Fruit fly (Drosophila melanogaster) whole organism, embryonic: Measurements from ENCODE around the gene DNaseII.

Source experiments
- Ada2b ChIP-seq: fragments of 200-800 bp; sonication (Bioruptor generic); IDR thresholded peaks from 2 replicates; pipeline ENCODE4 v1.3.6; 2022; ENCODE audit warnings: missing biosample characterization, missing genetic modification characterization
- Aef1 ChIP-seq: fragments of 200-800 bp; sonication (Bioruptor generic); IDR thresholded peaks from 3 replicates; pipeline ENCODE4 v1.3.6; 2022; ENCODE audit warnings: missing biosample characterization, missing genetic modification characterization
- B-H2 ChIP-seq: fragments of 200-800 bp; sonication (Bioruptor generic); optimal IDR thresholded peaks from 2 replicates; lab custom pipeline; 2018; ENCODE audit warnings: missing biosample characterization, mild to moderate bottlenecking, missing genetic modification characterization
- Bgb ChIP-seq: fragments of 200-800 bp; sonication (Bioruptor generic); IDR thresholded peaks from 2 replicates; pipeline ENCODE4 v1.3.6; 2022; ENCODE audit warnings: missing biosample characterization, missing genetic modification characterization; ENCODE audit not compliant: partially characterized antibody
- CG10147 ChIP-seq: fragments of 200-800 bp; sonication (Bioruptor generic); optimal IDR thresholded peaks from 2 replicates; lab custom pipeline; 2019; ENCODE audit warnings: missing biosample characterization, mild to moderate bottlenecking, missing genetic modification characterization, moderate library complexity
- CG15011 ChIP-seq: fragments of 200-800 bp; sonication (Bioruptor generic); optimal IDR thresholded peaks from 3 replicates; lab custom pipeline; 2018; ENCODE audit warnings: missing biosample characterization, mild to moderate bottlenecking, missing genetic modification characterization
- CG15269 ChIP-seq: fragments of 200-800 bp; sonication (Bioruptor generic); optimal IDR thresholded peaks from 2 replicates; lab custom pipeline; 2018; ENCODE audit warnings: missing biosample characterization, mild to moderate bottlenecking, missing genetic modification characterization, moderate library complexity
- CG15479 ChIP-seq: fragments of 200-800 bp; sonication (Bioruptor generic); optimal IDR thresholded peaks from 3 replicates; lab custom pipeline; 2019; ENCODE audit warnings: missing biosample characterization, mild to moderate bottlenecking, missing genetic modification characterization, moderate library complexity
- CG2202 ChIP-seq: fragments of 200-800 bp; sonication (Bioruptor generic); optimal IDR thresholded peaks from 2 replicates; lab custom pipeline; 2018; ENCODE audit warnings: missing biosample characterization, mild to moderate bottlenecking, missing genetic modification characterization
- CG30431 ChIP-seq: fragments of 200-800 bp; sonication (Bioruptor generic); optimal IDR thresholded peaks from 2 replicates; lab custom pipeline; 2017; ENCODE audit warnings: missing biosample characterization, missing genetic modification characterization
- CG4360 ChIP-seq: fragments of 200-800 bp; sonication (Bioruptor generic); IDR thresholded peaks from 2 replicates; pipeline ENCODE4 v1.3.6; 2022; ENCODE audit warnings: missing biosample characterization, missing genetic modification characterization
- CG4854 ChIP-seq: fragments of 200-800 bp; sonication (Bioruptor generic); optimal IDR thresholded peaks from 2 replicates; lab custom pipeline; 2016; ENCODE audit warnings: missing biosample characterization, missing genetic modification characterization, inconsistent platforms
- CG7271 ChIP-seq: fragments of 200-800 bp; sonication (Bioruptor generic); optimal IDR thresholded peaks from 2 replicates; lab custom pipeline; 2018; ENCODE audit warnings: missing biosample characterization, mild to moderate bottlenecking, missing genetic modification characterization, moderate library complexity
- CG7357 ChIP-seq: fragments of 200-800 bp; sonication (Bioruptor generic); IDR thresholded peaks from 3 replicates; pipeline ENCODE4 v1.3.6; 2022; ENCODE audit warnings: missing biosample characterization, missing genetic modification characterization
- CG7786 ChIP-seq: fragments of 200-800 bp; sonication (Bioruptor generic); optimal IDR thresholded peaks from 2 replicates; lab custom pipeline; 2016; ENCODE audit warnings: missing biosample characterization, missing genetic modification characterization
- CG8359 ChIP-seq: fragments of 200-800 bp; sonication (Bioruptor generic); optimal IDR thresholded peaks from 2 replicates; lab custom pipeline; 2017; ENCODE audit warnings: missing biosample characterization, mild to moderate bottlenecking, missing genetic modification characterization, borderline replicate concordance
- CG9727 ChIP-seq: fragments of 200-800 bp; sonication (Bioruptor generic); optimal IDR thresholded peaks from 3 replicates; lab custom pipeline; 2017; ENCODE audit warnings: missing biosample characterization, mild to moderate bottlenecking, missing genetic modification characterization
- Dad ChIP-seq: fragments of 200-800 bp; sonication (Bioruptor generic); optimal IDR thresholded peaks from 3 replicates; lab custom pipeline; 2016; ENCODE audit warnings: missing biosample characterization, missing genetic modification characterization
- Deaf1 ChIP-seq: fragments of 200-800 bp; optimal IDR thresholded peaks from 3 replicates; lab custom pipeline; 2019; ENCODE audit warnings: missing biosample characterization, mild to moderate bottlenecking, missing genetic modification characterization, moderate library complexity
- Eip74EF ChIP-seq, 2 experiments: fragments of 200-800 bp in 1 of 2; fragments of >200 bp in 1 of 2; sonication (Bioruptor generic) in 1 of 2; optimal IDR thresholded peaks; 2 replicates each; lab custom pipeline; 2017 to 2019; ENCODE audit warnings: missing biosample characterization in 2 of 2, missing genetic modification characterization in 2 of 2, mild to moderate bottlenecking in 1 of 2, moderate library complexity in 1 of 2
- Elba2 ChIP-seq: fragments of 200-800 bp; sonication (Bioruptor generic); optimal IDR thresholded peaks from 3 replicates; lab custom pipeline; 2016; ENCODE audit warnings: missing biosample characterization, missing genetic modification characterization
- Hr51 ChIP-seq, 2 experiments: fragments of 200-800 bp; sonication (Bioruptor generic); optimal IDR thresholded peaks; 2 replicates in 1 of 2; 3 replicates in 1 of 2; lab custom pipeline; 2016 to 2018; ENCODE audit warnings: missing biosample characterization in 2 of 2, missing genetic modification characterization in 2 of 2, mild to moderate bottlenecking in 1 of 2, moderate library complexity in 1 of 2
- Hr78 ChIP-seq, 2 experiments: fragments of 200-800 bp in 1 of 2; fragments of >200 bp in 1 of 2; sonication (Bioruptor generic) in 1 of 2; optimal IDR thresholded peaks; 2 replicates each; lab custom pipeline; 2017 to 2019; ENCODE audit warnings: missing biosample characterization in 2 of 2, missing genetic modification characterization in 2 of 2, mild to moderate bottlenecking in 1 of 2, moderate library complexity in 1 of 2
- Jarid2 ChIP-seq: fragments of 200-800 bp; sonication (Bioruptor generic); optimal IDR thresholded peaks from 3 replicates; lab custom pipeline; 2017; ENCODE audit warnings: mild to moderate bottlenecking, missing biosample characterization, missing genetic modification reagents, missing genetic modification characterization
- Med ChIP-seq: fragments of 200-800 bp; sonication (Bioruptor generic); peaks from one replicate; lab custom pipeline; 2016; ENCODE audit warnings: missing biosample characterization, missing genetic modification characterization, mild to moderate bottlenecking, inconsistent platforms, moderate library complexity
- Neu2 ChIP-seq: fragments of 200-800 bp; sonication (Bioruptor generic); optimal IDR thresholded peaks from 3 replicates; lab custom pipeline; 2016; ENCODE audit warnings: missing biosample characterization, missing genetic modification characterization, borderline replicate concordance
- Oaz ChIP-seq: fragments of 200-800 bp; sonication (Bioruptor generic); IDR thresholded peaks from 2 replicates; pipeline ENCODE4 v1.3.6; 2022; ENCODE audit warnings: missing biosample characterization, missing genetic modification characterization
- Side ChIP-seq: fragments of 200-800 bp; sonication (Bioruptor generic); optimal IDR thresholded peaks from 2 replicates; lab custom pipeline; 2016; ENCODE audit warnings: missing biosample characterization, missing genetic modification characterization
- bbx ChIP-seq: fragments of 200-800 bp; sonication (Bioruptor generic); IDR thresholded peaks from 2 replicates; pipeline ENCODE4 v1.3.6; 2022; ENCODE audit warnings: missing biosample characterization, missing genetic modification characterization; ENCODE audit not compliant: partially characterized antibody
- ci ChIP-seq: fragments of 200-800 bp; sonication (Bioruptor generic); IDR thresholded peaks from 3 replicates; pipeline ENCODE4 v1.3.6; 2022; ENCODE audit warnings: missing biosample characterization, missing genetic modification characterization
- crol ChIP-seq: fragments of 200-800 bp; sonication (Bioruptor generic); IDR thresholded peaks from 2 replicates; pipeline ENCODE4 v1.3.6; 2022; ENCODE audit warnings: missing biosample characterization, missing genetic modification characterization
- dan ChIP-seq: fragments of 200-800 bp; sonication (Bioruptor generic); IDR thresholded peaks from 2 replicates; pipeline ENCODE4 v1.3.6; 2022; ENCODE audit warnings: missing biosample characterization, missing genetic modification characterization
- emc ChIP-seq: fragments of 200-800 bp; sonication (Bioruptor generic); optimal IDR thresholded peaks from 2 replicates; lab custom pipeline; 2016; ENCODE audit warnings: missing biosample characterization, missing genetic modification characterization
- h ChIP-seq: fragments of >200 bp; optimal IDR thresholded peaks from 2 replicates; lab custom pipeline; 2017
- ham ChIP-seq: fragments of 200-800 bp; sonication (Bioruptor generic); IDR thresholded peaks from 2 replicates; pipeline ENCODE4 v1.3.6; 2022; ENCODE audit warnings: missing biosample characterization, missing genetic modification characterization
- hkb ChIP-seq, 2 experiments: fragments of 200-800 bp in 1 of 2; fragments of >200 bp in 1 of 2; sonication (Bioruptor generic) in 1 of 2; IDR thresholded peaks in 1 of 2; optimal IDR thresholded peaks in 1 of 2; 2 replicates each; pipeline versions ENCODE4 v1.3.6 to Lab custom; 2017 to 2022; ENCODE audit warnings: missing biosample characterization in 1 of 2, missing genetic modification characterization in 1 of 2
- klu ChIP-seq: fragments of 200-800 bp; sonication (Bioruptor generic); IDR thresholded peaks from 2 replicates; pipeline ENCODE4 v1.3.6; 2022; ENCODE audit warnings: missing biosample characterization, missing genetic modification characterization
- lola ChIP-seq, 3 experiments: fragments of >200 bp in 2 of 3; fragments of 200-800 bp in 1 of 3; sonication (Bioruptor generic) in 1 of 3; optimal IDR thresholded peaks; 2 replicates each; lab custom pipeline; 2017 to 2019; ENCODE audit warnings: missing biosample characterization in 3 of 3, missing genetic modification characterization in 3 of 3, mild to moderate bottlenecking in 1 of 3, moderate library complexity in 1 of 3
- nmo ChIP-seq: fragments of 200-800 bp; sonication (Bioruptor generic); optimal IDR thresholded peaks from 2 replicates; lab custom pipeline; 2018; ENCODE audit warnings: missing biosample characterization, mild to moderate bottlenecking, missing genetic modification characterization, moderate library complexity
- pho ChIP-seq: fragments of 200-800 bp; sonication (Bioruptor generic); optimal IDR thresholded peaks from 2 replicates; lab custom pipeline; 2016; ENCODE audit warnings: missing biosample characterization, missing genetic modification characterization
- schlank ChIP-seq: fragments of 200-800 bp; sonication (Bioruptor generic); optimal IDR thresholded peaks from 2 replicates; lab custom pipeline; 2018; ENCODE audit warnings: missing biosample characterization, mild to moderate bottlenecking, missing genetic modification characterization
- sr ChIP-seq: fragments of 200-800 bp; sonication (Bioruptor generic); IDR thresholded peaks from 3 replicates; pipeline ENCODE4 v1.3.6; 2022; ENCODE audit warnings: missing biosample characterization, missing genetic modification characterization
- ssp ChIP-seq: fragments of 200-800 bp; sonication (Bioruptor generic); IDR thresholded peaks from 2 replicates; pipeline ENCODE4 v1.3.6; 2022; ENCODE audit warnings: missing biosample characterization, missing genetic modification characterization
- tio ChIP-seq: fragments of 200-800 bp; sonication (Bioruptor generic); optimal IDR thresholded peaks from 2 replicates; lab custom pipeline; 2017; ENCODE audit warnings: missing biosample characterization, missing genetic modification characterization, inconsistent platforms
- vfl ChIP-seq: fragments of 200-800 bp; sonication (Bioruptor generic); optimal IDR thresholded peaks from 2 replicates; lab custom pipeline; 2016; ENCODE audit warnings: missing biosample characterization, missing genetic modification characterization
- wek ChIP-seq: fragments of 200-800 bp; sonication (Bioruptor generic); optimal IDR thresholded peaks from 3 replicates; lab custom pipeline; 2018; ENCODE audit warnings: missing biosample characterization, mild to moderate bottlenecking, missing genetic modification characterization, moderate library complexity
- z ChIP-seq: fragments of 200-800 bp; sonication (Bioruptor generic); IDR thresholded peaks from 3 replicates; pipeline ENCODE4 v1.3.6; 2022; ENCODE audit warnings: missing biosample characterization, missing genetic modification characterization
- zen ChIP-seq: fragments of 200-800 bp; sonication (Bioruptor generic); optimal IDR thresholded peaks from 3 replicates; lab custom pipeline; 2018; ENCODE audit warnings: missing biosample characterization, mild to moderate bottlenecking, missing genetic modification characterization, moderate library complexity

Gene DNaseII

dm6 chr3R:18049272-18050015 lies 30.3 kb downstream of the DNaseII start (continued):
- TF ChIP-seq Jarid2 (GFP tag; lab: Kevin White, UChicago) (peak; percentile 28), CG30431 (GFP tag; lab: Kevin White, UChicago) (peak; percentile 73), Neu2 (GFP tag; lab: Kevin White, UChicago) (no peak), Med (GFP tag; lab: Kevin White, UChicago) (peak; percentile 80), ci (GFP tag; lab: Robert Waterston, UW) (peak; percentile 12; the same call in 1 of the 3 replicates), pho (no peak), schlank (tag; lab: Kevin White, UChicago) (no peak), Side (GFP tag; lab: Kevin White, UChicago) (no peak), Hr78 (GFP tag; optimal IDR thresholded peaks at IDR 0.05; lab: Kevin White, UChicago) (peak in 1 of 2 experiments; percentile 31), klu (peak; percentile 26; the same call in 1 of the 2 replicates), CG4854 (GFP tag; lab: Kevin White, UChicago) (peak; percentile 35), bbx (GFP tag; lab: Robert Waterston, UW) (no peak), CG8359 (GFP tag; lab: Kevin White, UChicago) (peak; percentile 15), crol (GFP tag; lab: Robert Waterston, UW) (no peak; the same call in 1 of the 2 replicates), Dad (GFP tag; lab: Kevin White, UChicago) (no peak), CG15479 (GFP tag; lab: Kevin White, UChicago) (no peak), h (no peak), vfl (GFP tag; lab: Kevin White, UChicago) (no peak), wek (GFP tag; lab: Kevin White, UChicago) (no peak), CG7357 (GFP tag; lab: Robert Waterston, UW) (no peak), CG2202 (tag; lab: Kevin White, UChicago) (peak; percentile 43), Aef1 (GFP tag; lab: Robert Waterston, UW) (no peak; the same call in 2 of the 3 replicates), nmo (GFP tag; lab: Kevin White, UChicago) (peak; percentile 90), B-H2 (no peak), CG4360 (GFP tag; lab: Robert Waterston, UW) (no peak), Elba2 (peak; percentile 26), hkb (optimal IDR thresholded peaks at IDR 0.05; lab: Kevin White, UChicago) (no peak), hkb (GFP tag; IDR thresholded peaks at IDR 0.05; lab: Robert Waterston, UW) (peak; percentile 56), CG9727 (peak; percentile 83), Deaf1 (tag; lab: Kevin White, UChicago) (peak; percentile 45), dan (GFP tag; lab: Robert Waterston, UW) (no peak), CG15269 (tag; lab: Kevin White, UChicago) (peak; percentile 76), Hr51 (GFP tag; optimal IDR thresholded peaks at IDR 0.05; lab: Kevin White, UChicago) (peak; percentile 37 to 79), ham (GFP tag; lab: Robert Waterston, UW) (no peak), Bgb (GFP tag; lab: Robert Waterston, UW) (no peak), zen (tag; lab: Kevin White, UChicago) (peak; percentile 70), lola (GFP tag; optimal IDR thresholded peaks at IDR 0.05; lab: Kevin White, UChicago) (peak in 1 of 3 experiments; percentile 89), CG15011 (GFP tag; lab: Kevin White, UChicago) (peak; percentile 35), Ada2b (GFP tag; lab: Robert Waterston, UW) (peak; percentile 47; the same call in 1 of the 2 replicates), CG7271 (tag; lab: Kevin White, UChicago) (no peak), ssp (GFP tag; lab: Robert Waterston, UW) (peak; percentile 44), Oaz (GFP tag; lab: Robert Waterston, UW) (no peak), CG10147 (peak; percentile 15), tio (peak; percentile 85), emc (GFP tag; lab: Kevin White, UChicago) (no peak), sr (0 out of 3 replicates have a peak, but pooled peaks have one; percentile 30), z (GFP tag; lab: Robert Waterston, UW) (peak; percentile 88), CG7786 (GFP tag; lab: Kevin White, UChicago) (peak; percentile 8), Eip74EF (GFP tag; optimal IDR thresholded peaks at IDR 0.05; lab: Kevin White, UChicago) (peak in 1 of 2 experiments; percentile 69)
